Worm (Caenorhabditis elegans): ENCODE data around the gene B0280.2.

The B0280.2 gene

ce11 chrIII:7106854-7107253 lies 17.6 kb upstream of the B0280.2 start:
- TF ChIP-seq ceh-36 (tag; optimal IDR thresholded peaks at IDR 0.05) (no peak), hmg-4 (GFP tag; optimal IDR thresholded peaks at IDR 0.05) (no peak), hnd-1 (tag; optimal IDR thresholded peaks at IDR 0.05) (no peak), tbx-37 (GFP tag; conservative IDR thresholded peaks at IDR 0.05) (no peak), aly-1 (tag; optimal IDR thresholded peaks at IDR 0.05) (no peak), pes-1 (GFP tag; IDR thresholded peaks at IDR 0.05) (no peak), B0310.2 (tag; optimal IDR thresholded peaks at IDR 0.05) (no peak), hmbx-1 (tag; optimal IDR thresholded peaks at IDR 0.05) (no peak), F13C5.2 (tag; optimal IDR thresholded peaks at IDR 0.05) (no peak), ama-1 (optimal IDR thresholded peaks at IDR 0.05) (no peak), flt-1 (GFP tag; IDR thresholded peaks at IDR 0.05) (no peak), tra-4 (tag; optimal IDR thresholded peaks at IDR 0.05) (no peak), sea-1 (GFP tag; conservative IDR thresholded peaks at IDR 0.05) (no peak), ets-7 (tag; optimal IDR thresholded peaks at IDR 0.05) (no peak), ceh-13 (GFP tag; optimal IDR thresholded peaks at IDR 0.05) (no peak), scrt-1 (GFP tag; IDR thresholded peaks at IDR 0.05) (no peak), tbx-11 (GFP tag; IDR thresholded peaks at IDR 0.05) (no peak)

DNA sequence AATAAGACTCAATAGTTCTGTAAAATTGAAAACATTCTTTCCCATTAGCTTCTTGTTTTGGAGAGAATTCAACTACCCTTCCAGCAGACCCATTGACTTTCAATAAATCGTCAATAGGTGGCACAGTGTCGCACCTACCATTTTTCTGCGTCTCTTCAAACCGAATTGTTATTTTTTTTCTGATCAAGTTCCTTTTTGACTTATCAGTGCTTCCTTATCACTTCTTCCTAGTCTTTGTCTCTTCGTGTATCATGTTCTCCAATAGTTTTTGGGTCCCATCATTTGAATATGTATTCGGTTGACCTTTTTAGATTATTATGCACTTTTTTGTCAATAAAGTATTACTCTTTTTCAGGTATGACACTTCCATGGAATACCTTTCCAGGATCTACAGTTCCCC lies 16.5 kb upstream of the B0280.2 start, which contains the start of gene odd-1:
Gene odd-1 (plus strand): TSS at position 349 of the 400 bp plus-strand sequence.
- TF ChIP-seq hnd-1 (tag; optimal IDR thresholded peaks at IDR 0.05) (no peak), tra-4 (tag; optimal IDR thresholded peaks at IDR 0.05) (no peak), pes-1 (GFP tag; IDR thresholded peaks at IDR 0.05) (no peak), B0310.2 (tag; optimal IDR thresholded peaks at IDR 0.05) (no peak), tbx-37 (GFP tag; conservative IDR thresholded peaks at IDR 0.05) (no peak), aly-1 (tag; optimal IDR thresholded peaks at IDR 0.05) (no peak), tbx-11 (GFP tag; IDR thresholded peaks at IDR 0.05) (no peak), ets-7 (tag; optimal IDR thresholded peaks at IDR 0.05) (no peak), hmbx-1 (tag; optimal IDR thresholded peaks at IDR 0.05) (no peak), scrt-1 (GFP tag; IDR thresholded peaks at IDR 0.05) (no peak), ama-1 (optimal IDR thresholded peaks at IDR 0.05) (no peak), ceh-36 (tag; optimal IDR thresholded peaks at IDR 0.05) (no peak), sea-1 (GFP tag; conservative IDR thresholded peaks at IDR 0.05) (no peak), hmg-4 (GFP tag; optimal IDR thresholded peaks at IDR 0.05) (no peak), F13C5.2 (tag; optimal IDR thresholded peaks at IDR 0.05) (no peak), ceh-13 (GFP tag; optimal IDR thresholded peaks at IDR 0.05) (no peak), flt-1 (GFP tag; IDR thresholded peaks at IDR 0.05) (no peak)

- TF ChIP-seq flt-1 (GFP tag; IDR thresholded peaks at IDR 0.05) (no peak), ets-7 (tag; optimal IDR thresholded peaks at IDR 0.05) (no peak), hmbx-1 (tag; optimal IDR thresholded peaks at IDR 0.05) (no peak), scrt-1 (GFP tag; IDR thresholded peaks at IDR 0.05) (no peak)
These were observed 12.7 kb upstream of the B0280.2 start, which contains the start of gene B0280.7 for ce11 chrIII:7111793-7112192. B0280.7 (minus strand) TSS chrIII:7111893.

DNA sequence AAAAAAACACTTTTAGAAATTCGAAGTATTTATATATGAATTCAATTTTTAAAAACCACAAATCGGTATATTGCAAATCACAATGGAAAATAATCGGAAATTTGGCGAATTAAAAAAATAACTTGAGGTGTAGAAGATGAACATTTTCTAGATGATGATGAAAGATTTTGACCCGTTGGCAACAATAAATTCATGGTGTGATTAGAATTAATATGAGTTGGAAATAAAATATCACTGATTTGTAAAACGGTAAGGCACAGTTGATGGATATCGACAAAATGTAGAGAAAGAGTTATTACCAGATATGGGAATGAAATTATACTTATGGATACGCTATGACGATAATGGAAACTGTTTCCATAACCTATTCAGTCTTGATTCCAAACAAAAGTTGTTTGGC lies 12.2 kb upstream of the B0280.2 start:
- TF ChIP-seq tbx-37 (GFP tag; conservative IDR thresholded peaks at IDR 0.05) (no peak), flt-1 (GFP tag; IDR thresholded peaks at IDR 0.05) (no peak), ceh-13 (GFP tag; optimal IDR thresholded peaks at IDR 0.05) (no peak), B0310.2 (tag; optimal IDR thresholded peaks at IDR 0.05) (no peak), pes-1 (GFP tag; IDR thresholded peaks at IDR 0.05) (no peak), hmbx-1 (tag; optimal IDR thresholded peaks at IDR 0.05) (no peak), scrt-1 (GFP tag; IDR thresholded peaks at IDR 0.05) (no peak), ets-7 (tag; optimal IDR thresholded peaks at IDR 0.05) (no peak), aly-1 (tag; optimal IDR thresholded peaks at IDR 0.05) (no peak), tra-4 (tag; optimal IDR thresholded peaks at IDR 0.05) (no peak), ceh-36 (tag; optimal IDR thresholded peaks at IDR 0.05) (no peak), hnd-1 (tag; optimal IDR thresholded peaks at IDR 0.05) (no peak), sea-1 (GFP tag; conservative IDR thresholded peaks at IDR 0.05) (no peak), tbx-11 (GFP tag; IDR thresholded peaks at IDR 0.05) (no peak), F13C5.2 (tag; optimal IDR thresholded peaks at IDR 0.05) (no peak), hmg-4 (GFP tag; optimal IDR thresholded peaks at IDR 0.05) (no peak)

ce11 chrIII:7114952-7115488 lies 9.4 kb upstream of the B0280.2 start, which contains the start of gene nhr-10:
nhr-10 (minus strand) TSS chrIII:7115438.
- no peak for TF ChIP-seq sea-1 (GFP tag; conservative IDR thresholded peaks at IDR 0.05)
- TF ChIP-seq tra-4 (tag; optimal IDR thresholded peaks at IDR 0.05), result no peak
- no peak for TF ChIP-seq hnd-1 (tag; optimal IDR thresholded peaks at IDR 0.05)
- TF ChIP-seq hmg-4 (GFP tag; optimal IDR thresholded peaks at IDR 0.05), result no peak
- no peak for TF ChIP-seq pes-1 (GFP tag; IDR thresholded peaks at IDR 0.05)
- TF ChIP-seq flt-1 (GFP tag; IDR thresholded peaks at IDR 0.05), result no peak
- no peak for TF ChIP-seq tbx-37 (GFP tag; conservative IDR thresholded peaks at IDR 0.05)
- TF ChIP-seq hmbx-1 (tag; optimal IDR thresholded peaks at IDR 0.05), result no peak
- no peak for TF ChIP-seq ets-7 (tag; optimal IDR thresholded peaks at IDR 0.05)
- no peak for TF ChIP-seq ama-1 (optimal IDR thresholded peaks at IDR 0.05)
- TF ChIP-seq aly-1 (tag; optimal IDR thresholded peaks at IDR 0.05), result no peak
- TF ChIP-seq ceh-13 (GFP tag; optimal IDR thresholded peaks at IDR 0.05), result no peak
- no peak for TF ChIP-seq scrt-1 (GFP tag; IDR thresholded peaks at IDR 0.05)
- no peak for TF ChIP-seq B0310.2 (tag; optimal IDR thresholded peaks at IDR 0.05)
- no peak for TF ChIP-seq ceh-36 (tag; optimal IDR thresholded peaks at IDR 0.05)
- no peak for TF ChIP-seq tbx-11 (GFP tag; IDR thresholded peaks at IDR 0.05)
- TF ChIP-seq F13C5.2 (tag; optimal IDR thresholded peaks at IDR 0.05), result no peak

DNA sequence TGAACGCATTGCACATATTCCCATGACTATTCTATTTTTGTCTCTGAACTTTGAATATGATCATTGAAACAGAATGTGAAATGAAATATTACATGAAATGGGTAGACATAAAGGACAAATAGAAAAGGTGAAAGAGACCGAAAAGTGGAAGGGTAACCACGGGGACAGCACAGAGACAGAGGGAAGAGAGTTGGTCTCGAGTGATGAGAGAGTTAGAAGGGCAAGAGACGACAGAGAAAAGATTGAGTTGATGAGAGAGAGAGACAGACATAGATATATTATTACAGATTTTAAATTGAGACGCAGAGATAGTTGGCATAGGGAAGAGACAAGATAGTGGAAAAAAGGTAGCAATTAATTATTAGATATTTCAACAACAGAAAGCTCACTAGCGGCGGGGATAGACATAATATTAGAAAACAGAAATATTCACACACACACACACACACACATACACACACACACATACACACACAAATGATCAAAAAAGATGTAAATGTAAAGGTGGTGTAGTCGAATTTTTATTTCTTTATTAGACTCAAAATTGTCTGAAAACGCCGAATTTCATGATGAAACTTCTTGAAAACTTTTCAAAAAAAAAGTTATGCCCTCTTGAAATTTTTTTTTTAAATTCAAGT lies 7.7 kb upstream of the B0280.2 start:
- no peak for TF ChIP-seq ceh-36 (tag; optimal IDR thresholded peaks at IDR 0.05)
- no peak for TF ChIP-seq sea-1 (GFP tag; conservative IDR thresholded peaks at IDR 0.05)
- no peak for TF ChIP-seq scrt-1 (GFP tag; IDR thresholded peaks at IDR 0.05)

ce11 chrIII:7120477-7120876 lies 4.0 kb upstream of the B0280.2 start:
- TF ChIP-seq scrt-1 (GFP tag; IDR thresholded peaks at IDR 0.05), result no peak
- no peak for TF ChIP-seq ama-1 (optimal IDR thresholded peaks at IDR 0.05)
- TF ChIP-seq tbx-37 (GFP tag; conservative IDR thresholded peaks at IDR 0.05), result no peak
- no peak for TF ChIP-seq ceh-36 (tag; optimal IDR thresholded peaks at IDR 0.05)
- no peak for TF ChIP-seq ets-7 (tag; optimal IDR thresholded peaks at IDR 0.05)
- no peak for TF ChIP-seq pes-1 (GFP tag; IDR thresholded peaks at IDR 0.05)
- no peak for TF ChIP-seq F13C5.2 (tag; optimal IDR thresholded peaks at IDR 0.05)
- no peak for TF ChIP-seq ceh-13 (GFP tag; optimal IDR thresholded peaks at IDR 0.05)
- no peak for TF ChIP-seq flt-1 (GFP tag; IDR thresholded peaks at IDR 0.05)
- no peak for TF ChIP-seq tbx-11 (GFP tag; IDR thresholded peaks at IDR 0.05)
- TF ChIP-seq hnd-1 (tag; optimal IDR thresholded peaks at IDR 0.05), result no peak
- TF ChIP-seq aly-1 (tag; optimal IDR thresholded peaks at IDR 0.05), result no peak
- TF ChIP-seq hmg-4 (GFP tag; optimal IDR thresholded peaks at IDR 0.05), result no peak
- TF ChIP-seq tra-4 (tag; optimal IDR thresholded peaks at IDR 0.05), result no peak
- TF ChIP-seq sea-1 (GFP tag; conservative IDR thresholded peaks at IDR 0.05), result no peak
- no peak for TF ChIP-seq hmbx-1 (tag; optimal IDR thresholded peaks at IDR 0.05)
- no peak for TF ChIP-seq B0310.2 (tag; optimal IDR thresholded peaks at IDR 0.05)
